In genomic region chr3R:17703691-17704537, dm6 we compare ENCODE assay signal across 2 fruit fly cellular contexts.
A peak's percentile ranks its signal among the peaks of the same experiment; 100 is the strongest.
TF ChIP-seq lines count a peak whose summit lies in the region.

No protein-coding gene starts in this region.

TF ChIP-seq in whole organism, embryonic, 481 proteins besides CTCF, POLR2A, EP300 and RAD21 (continued from another document and continues in another):
- TF ChIP-seq amos (GFP tag; IDR thresholded peaks at IDR 0.05; lab: Robert Waterston, UW; ENCODE audit: partially characterized antibody) (no peak), CG10267 (tag; optimal IDR thresholded peaks at IDR 0.05; lab: Kevin White, UChicago) (peak; percentile 95), bowl (GFP tag; IDR thresholded peaks at IDR 0.05; lab: Robert Waterston, UW) (peak; percentile 97), knrl (GFP tag; IDR thresholded peaks at IDR 0.05; lab: Robert Waterston, UW; ENCODE audit: partially characterized antibody) (no peak), Mad (GFP tag; optimal IDR thresholded peaks at IDR 0.05; lab: Kevin White, UChicago) (peak; percentile 99), CG30020 (tag; optimal IDR thresholded peaks at IDR 0.05; lab: Kevin White, UChicago) (peak; percentile 80), CG10654 (GFP tag; optimal IDR thresholded peaks at IDR 0.05; lab: Kevin White, UChicago) (peak; percentile 99), CG11398 (GFP tag; optimal IDR thresholded peaks at IDR 0.05; lab: Kevin White, UChicago) (peak; percentile 98), CG17359 (tag; optimal IDR thresholded peaks at IDR 0.05; lab: Kevin White, UChicago) (peak; percentile 99), CG2678 (tag; optimal IDR thresholded peaks at IDR 0.05; lab: Kevin White, UChicago) (peak; percentile 99), pros (GFP tag; optimal IDR thresholded peaks at IDR 0.05; lab: Kevin White, UChicago) (peak; percentile 23), Ets97D (GFP tag; optimal IDR thresholded peaks at IDR 0.05; lab: Kevin White, UChicago) (peak; percentile 96), lab (GFP tag; optimal IDR thresholded peaks at IDR 0.05; lab: Kevin White, UChicago) (peak; percentile 99), ttk (GFP tag; IDR thresholded peaks at IDR 0.05; lab: Robert Waterston, UW) (peak; percentile 99), CG4404 (GFP tag; IDR thresholded peaks at IDR 0.05; lab: Robert Waterston, UW) (peak; percentile 95), ham (GFP tag; IDR thresholded peaks at IDR 0.05; lab: Robert Waterston, UW) (peak; percentile 96), MBD-R2 (GFP tag; IDR thresholded peaks at IDR 0.05; lab: Robert Waterston, UW) (peak; percentile 97), Hey (tag; optimal IDR thresholded peaks at IDR 0.05; lab: Kevin White, UChicago) (peak; percentile 80), CG1602 (GFP tag; optimal IDR thresholded peaks at IDR 0.05; lab: Kevin White, UChicago) (peak; percentile 99), NFAT (GFP tag; IDR thresholded peaks at IDR 0.05; lab: Robert Waterston, UW) (peak; percentile 99), croc (GFP tag; conservative IDR thresholded peaks at IDR 0.05; lab: Robert Waterston, UW) (peak; percentile 97), ap (GFP tag; IDR thresholded peaks at IDR 0.05; lab: Robert Waterston, UW) (peak; percentile 99), C15 (GFP tag; IDR thresholded peaks at IDR 0.05; lab: Robert Waterston, UW) (peak; percentile 97), CG32532 (GFP tag; IDR thresholded peaks at IDR 0.05; lab: Robert Waterston, UW) (peak; percentile 99), Rx (GFP tag; IDR thresholded peaks at IDR 0.05; lab: Robert Waterston, UW) (peak; percentile 99), emc (GFP tag; optimal IDR thresholded peaks at IDR 0.05; lab: Kevin White, UChicago) (peak; percentile 98), fd64A (GFP tag; optimal IDR thresholded peaks at IDR 0.05; lab: Kevin White, UChicago) (peak; percentile 97), Camta (GFP tag; optimal IDR thresholded peaks at IDR 0.05; lab: Kevin White, UChicago) (peak; percentile 99), Side (GFP tag; optimal IDR thresholded peaks at IDR 0.05; lab: Kevin White, UChicago) (peak; percentile 99), CG6254 (GFP tag; optimal IDR thresholded peaks at IDR 0.05; lab: Kevin White, UChicago) (peak; percentile 98), peb (GFP tag; IDR thresholded peaks at IDR 0.05; lab: Robert Waterston, UW) (peak; percentile 99), ATbp (GFP tag; optimal IDR thresholded peaks at IDR 0.05; lab: Kevin White, UChicago) (peak; percentile 99), CG17802 (tag; optimal IDR thresholded peaks at IDR 0.05; lab: Kevin White, UChicago) (peak; percentile 93), CG4730 (GFP tag; IDR thresholded peaks at IDR 0.05; lab: Robert Waterston, UW) (peak; percentile 99), CG5953 (GFP tag; IDR thresholded peaks at IDR 0.05; lab: Robert Waterston, UW) (peak; percentile 98), CG9727 (GFP tag; optimal IDR thresholded peaks at IDR 0.05; lab: Kevin White, UChicago) (peak; percentile 99), grau (tag; optimal IDR thresholded peaks at IDR 0.05; lab: Kevin White, UChicago) (peak; percentile 98), hbn (GFP tag; IDR thresholded peaks at IDR 0.05; lab: Robert Waterston, UW; ENCODE audit: partially characterized antibody) (no peak), wek (GFP tag; optimal IDR thresholded peaks at IDR 0.05; lab: Kevin White, UChicago) (peak; percentile 92), CG11723 (GFP tag; optimal IDR thresholded peaks at IDR 0.05; lab: Kevin White, UChicago) (peak; percentile 99), zfh1 (GFP tag; IDR thresholded peaks at IDR 0.05; lab: Robert Waterston, UW) (peak; percentile 99), unpg (GFP tag; optimal IDR thresholded peaks at IDR 0.05; lab: Kevin White, UChicago) (peak; percentile 99), pum (GFP tag; optimal IDR thresholded peaks at IDR 0.05; lab: Kevin White, UChicago) (peak; percentile 99), Ada2b (GFP tag; IDR thresholded peaks at IDR 0.05; lab: Robert Waterston, UW) (peak; percentile 99), Spps (tag; optimal IDR thresholded peaks at IDR 0.05; lab: Kevin White, UChicago) (peak; percentile 97), ro (GFP tag; IDR thresholded peaks at IDR 0.05; lab: Robert Waterston, UW) (peak; percentile 97), Abd-B (GFP tag; optimal IDR thresholded peaks at IDR 0.05; lab: Kevin White, UChicago) (peak; percentile 99), crc (GFP tag; optimal IDR thresholded peaks at IDR 0.05; lab: Kevin White, UChicago) (peak; percentile 99), sob (GFP tag; IDR thresholded peaks at IDR 0.05; lab: Robert Waterston, UW) (peak; percentile 99), BEAF-32 (GFP tag; optimal IDR thresholded peaks at IDR 0.05; lab: Kevin White, UChicago) (peak; percentile 28), salm (tag; optimal IDR thresholded peaks at IDR 0.05; lab: Kevin White, UChicago) (peak; percentile 98), phol (tag; optimal IDR thresholded peaks at IDR 0.05; lab: Kevin White, UChicago) (peak; percentile 98), CG10543 (GFP tag; optimal IDR thresholded peaks at IDR 0.05; lab: Kevin White, UChicago) (peak; percentile 98), CG6272 (GFP tag; IDR thresholded peaks at IDR 0.05; lab: Robert Waterston, UW) (peak; percentile 98), da (GFP tag; optimal IDR thresholded peaks at IDR 0.05; lab: Kevin White, UChicago) (peak; percentile 99), twi (tag; optimal IDR thresholded peaks at IDR 0.05; lab: Kevin White, UChicago) (peak; percentile 92), dmrt99B (tag; optimal IDR thresholded peaks at IDR 0.05; lab: Kevin White, UChicago) (peak; percentile 99), CG2116 (GFP tag; optimal IDR thresholded peaks at IDR 0.05; lab: Kevin White, UChicago) (peak; percentile 91), Myb (GFP tag; optimal IDR thresholded peaks at IDR 0.05; lab: Kevin White, UChicago) (peak; percentile 94), CG11247 (GFP tag; IDR thresholded peaks at IDR 0.05; lab: Robert Waterston, UW) (peak; percentile 98), zf30C (GFP tag; optimal IDR thresholded peaks at IDR 0.05; lab: Kevin White, UChicago) (peak; percentile 89), Ets65A (GFP tag; lab: Kevin White, UChicago) (peak; percentile 100), Taf1 (GFP tag; IDR thresholded peaks at IDR 0.05; lab: Robert Waterston, UW) (peak; percentile 98), dpn (GFP tag; optimal IDR thresholded peaks at IDR 0.05; lab: Kevin White, UChicago) (peak; percentile 99), sd (tag; optimal IDR thresholded peaks at IDR 0.05; lab: Kevin White, UChicago) (peak; percentile 95), gt (GFP tag; IDR thresholded peaks at IDR 0.05; lab: Robert Waterston, UW) (peak; percentile 95), CG7271 (tag; optimal IDR thresholded peaks at IDR 0.05; lab: Kevin White, UChicago) (peak; percentile 91)

TF ChIP-seq in whole organism, prepupa, 60 proteins besides CTCF, POLR2A, EP300 and RAD21 (continued from another document):
- TF ChIP-seq Eip93F (GFP tag; optimal IDR thresholded peaks at IDR 0.05; lab: Kevin White, UChicago): peak; percentile 100
- TF ChIP-seq fd59A (GFP tag; optimal IDR thresholded peaks at IDR 0.05; lab: Kevin White, UChicago): peak; percentile 100
- peak; percentile 100 for TF ChIP-seq ss (GFP tag; optimal IDR thresholded peaks at IDR 0.05; lab: Kevin White, UChicago)
- TF ChIP-seq Smox (GFP tag; optimal IDR thresholded peaks at IDR 0.05; lab: Kevin White, UChicago): peak; percentile 100
- peak; percentile 100 for TF ChIP-seq CG8119 (GFP tag; IDR thresholded peaks at IDR 0.05; lab: Robert Waterston, UW)
- peak; percentile 99 for TF ChIP-seq CG6854 (GFP tag; optimal IDR thresholded peaks at IDR 0.05; lab: Kevin White, UChicago)
- TF ChIP-seq CG1621 (tag; optimal IDR thresholded peaks at IDR 0.05; lab: Kevin White, UChicago): peak; percentile 99
- TF ChIP-seq fkh (GFP tag; optimal IDR thresholded peaks at IDR 0.05; lab: Kevin White, UChicago): peak; percentile 91
- peak; percentile 100 for TF ChIP-seq CG10669 (GFP tag; optimal IDR thresholded peaks at IDR 0.05; lab: Kevin White, UChicago)
- TF ChIP-seq acj6 (GFP tag; optimal IDR thresholded peaks at IDR 0.05; lab: Kevin White, UChicago): peak; percentile 100
